Fruit fly (Drosophila melanogaster) whole organism, prepupa: ENCODE results near the gene Rcd2.

Source experiments
- CG10631 ChIP-seq: fragments of 200-800 bp; sonication (Bioruptor generic); optimal IDR thresholded peaks from 2 replicates; lab custom pipeline; 2016; ENCODE audit warnings: missing biosample characterization, missing genetic modification characterization
- CG10669 ChIP-seq: fragments of 200-800 bp; sonication (Bioruptor generic); optimal IDR thresholded peaks from 3 replicates; lab custom pipeline; 2018; ENCODE audit warnings: missing biosample characterization, mild to moderate bottlenecking, missing genetic modification characterization, moderate library complexity
- CG11762 ChIP-seq: fragments of 200-800 bp; sonication (Bioruptor generic); optimal IDR thresholded peaks from 3 replicates; lab custom pipeline; 2016; ENCODE audit warnings: missing biosample characterization, missing genetic modification characterization; ENCODE audit not compliant: insufficient read depth
- CG11902 ChIP-seq: fragments of 200-800 bp; sonication (Bioruptor generic); optimal IDR thresholded peaks from 3 replicates; lab custom pipeline; 2016; ENCODE audit warnings: missing biosample characterization, missing genetic modification characterization
- CG15336 ChIP-seq: fragments of 200-800 bp; sonication (Bioruptor generic); IDR thresholded peaks from 2 replicates; pipeline ENCODE4 v1.3.6; 2022; ENCODE audit warnings: missing biosample characterization, missing genetic modification characterization
- CG1621 ChIP-seq: fragments of 200-800 bp; sonication (Bioruptor generic); optimal IDR thresholded peaks from 3 replicates; lab custom pipeline; 2018; ENCODE audit warnings: missing biosample characterization, mild to moderate bottlenecking, missing genetic modification characterization
- CG3032 ChIP-seq: fragments of 200-800 bp; optimal IDR thresholded peaks from 2 replicates; lab custom pipeline; 2019; ENCODE audit warnings: missing biosample characterization, mild to moderate bottlenecking, missing genetic modification characterization, moderate library complexity
- CG31627 ChIP-seq: fragments of 200-800 bp; sonication (Bioruptor generic); optimal IDR thresholded peaks from 3 replicates; lab custom pipeline; 2016; ENCODE audit warnings: missing biosample characterization, missing genetic modification characterization
- CG32006 ChIP-seq: fragments of 200-800 bp; sonication (Bioruptor generic); optimal IDR thresholded peaks from 3 replicates; lab custom pipeline; 2017; ENCODE audit warnings: missing biosample characterization, mild to moderate bottlenecking, missing genetic modification characterization
- CG3919 ChIP-seq: fragments of 200-800 bp; sonication (Bioruptor generic); optimal IDR thresholded peaks from 3 replicates; lab custom pipeline; 2016; ENCODE audit warnings: missing biosample characterization, missing genetic modification characterization
- CG4318 ChIP-seq: fragments of 200-800 bp; sonication (Bioruptor generic); optimal IDR thresholded peaks from 3 replicates; lab custom pipeline; 2017; ENCODE audit warnings: missing biosample characterization, mild to moderate bottlenecking, missing genetic modification characterization
- CG6163 ChIP-seq: fragments of 200-800 bp; sonication (Bioruptor generic); IDR thresholded peaks from 3 replicates; pipeline ENCODE4 v1.3.6; 2022; ENCODE audit warnings: missing biosample characterization, missing genetic modification characterization
- CG6276 ChIP-seq: fragments of 200-800 bp; sonication (Bioruptor generic); optimal IDR thresholded peaks from 2 replicates; lab custom pipeline; 2017; ENCODE audit warnings: missing biosample characterization, mild to moderate bottlenecking, missing genetic modification characterization
- CG6808 ChIP-seq: fragments of 200-800 bp; sonication (Bioruptor generic); optimal IDR thresholded peaks from 3 replicates; lab custom pipeline; 2017; ENCODE audit warnings: missing biosample characterization, missing genetic modification characterization, mild to moderate bottlenecking, moderate library complexity, missing genetic modification reagents
- CG6854 ChIP-seq: fragments of 200-800 bp; sonication (Bioruptor generic); optimal IDR thresholded peaks from 2 replicates; lab custom pipeline; 2017; ENCODE audit warnings: missing biosample characterization, mild to moderate bottlenecking, missing genetic modification characterization
- CG7368 ChIP-seq: fragments of 200-800 bp; sonication (Bioruptor generic); optimal IDR thresholded peaks from 3 replicates; lab custom pipeline; 2016; ENCODE audit warnings: missing biosample characterization, missing genetic modification characterization
- CG8119 ChIP-seq: fragments of 200-800 bp; sonication (Bioruptor generic); IDR thresholded peaks from 3 replicates; pipeline ENCODE4 v1.3.6; 2022; ENCODE audit warnings: missing biosample characterization, missing genetic modification characterization
- CG8319 ChIP-seq: fragments of 200-800 bp; sonication (Bioruptor generic); optimal IDR thresholded peaks from 3 replicates; lab custom pipeline; 2016; ENCODE audit warnings: missing biosample characterization, missing genetic modification characterization
- CG8632 ChIP-seq: fragments of 200-800 bp; sonication (Bioruptor generic); optimal IDR thresholded peaks from 3 replicates; lab custom pipeline; 2016; ENCODE audit warnings: missing biosample characterization, missing genetic modification characterization
- CG9139 ChIP-seq: fragments of 200-800 bp; sonication (Bioruptor generic); optimal IDR thresholded peaks from 3 replicates; lab custom pipeline; 2017; ENCODE audit warnings: missing biosample characterization, mild to moderate bottlenecking, missing genetic modification characterization
- Eip75B ChIP-seq: fragments of 200-800 bp; sonication (Bioruptor generic); optimal IDR thresholded peaks from 3 replicates; lab custom pipeline; 2016; ENCODE audit warnings: missing biosample characterization, missing genetic modification characterization
- Eip78C ChIP-seq: fragments of 200-800 bp; sonication (Bioruptor generic); peaks from one replicate; lab custom pipeline; 2016; ENCODE audit warnings: missing biosample characterization, missing genetic modification characterization
- Eip93F ChIP-seq: fragments of 200-800 bp; sonication (Bioruptor generic); optimal IDR thresholded peaks from 2 replicates; lab custom pipeline; 2016; ENCODE audit warnings: missing biosample characterization, mild to moderate bottlenecking, missing genetic modification characterization
- Ets96B ChIP-seq: fragments of 200-800 bp; optimal IDR thresholded peaks from 2 replicates; lab custom pipeline; 2019; ENCODE audit warnings: missing biosample characterization, mild to moderate bottlenecking, missing genetic modification characterization, moderate library complexity
- Gug ChIP-seq: fragments of 200-800 bp; sonication (Bioruptor generic); IDR thresholded peaks from 2 replicates; pipeline ENCODE4 v1.3.6; 2022; ENCODE audit warnings: missing biosample characterization, missing genetic modification characterization
- Hr39 ChIP-seq: fragments of 200-800 bp; sonication (Bioruptor generic); optimal IDR thresholded peaks from 2 replicates; lab custom pipeline; 2016; ENCODE audit warnings: missing biosample characterization, missing genetic modification characterization
- Hr4 ChIP-seq: fragments of 200-800 bp; sonication (Bioruptor generic); optimal IDR thresholded peaks from 3 replicates; lab custom pipeline; 2016; ENCODE audit warnings: missing biosample characterization, missing genetic modification characterization
- Lpt ChIP-seq: fragments of 200-800 bp; sonication (Bioruptor generic); optimal IDR thresholded peaks from 3 replicates; lab custom pipeline; 2016; ENCODE audit warnings: missing biosample characterization, missing genetic modification characterization
- Met ChIP-seq: fragments of 200-800 bp; sonication (Bioruptor generic); optimal IDR thresholded peaks from 3 replicates; lab custom pipeline; 2016; ENCODE audit warnings: missing biosample characterization, missing genetic modification characterization
- OdsH ChIP-seq: fragments of 200-800 bp; sonication (Bioruptor generic); optimal IDR thresholded peaks from 3 replicates; lab custom pipeline; 2016; ENCODE audit warnings: missing biosample characterization, missing genetic modification characterization
- Smox ChIP-seq: fragments of 200-800 bp; sonication (Bioruptor generic); optimal IDR thresholded peaks from 3 replicates; lab custom pipeline; 2016; ENCODE audit warnings: missing biosample characterization, missing genetic modification characterization
- Sox14 ChIP-seq: fragments of 200-800 bp; sonication (Bioruptor generic); optimal IDR thresholded peaks from 3 replicates; lab custom pipeline; 2016; ENCODE audit warnings: missing biosample characterization, missing genetic modification characterization
- achi ChIP-seq: fragments of 200-800 bp; sonication (Bioruptor generic); optimal IDR thresholded peaks from 3 replicates; lab custom pipeline; 2016; ENCODE audit warnings: missing biosample characterization, missing genetic modification characterization
- acj6 ChIP-seq: fragments of 200-800 bp; sonication (Bioruptor generic); optimal IDR thresholded peaks from 3 replicates; lab custom pipeline; 2016; ENCODE audit warnings: missing biosample characterization, missing genetic modification characterization
- dac ChIP-seq: fragments of 200-800 bp; sonication (Bioruptor generic); optimal IDR thresholded peaks from 2 replicates; lab custom pipeline; 2017; ENCODE audit warnings: missing biosample characterization, mild to moderate bottlenecking, missing genetic modification characterization
- dsx ChIP-seq: fragments of 200-800 bp; optimal IDR thresholded peaks from 3 replicates; lab custom pipeline; 2019; ENCODE audit warnings: missing biosample characterization, mild to moderate bottlenecking, missing genetic modification characterization, moderate library complexity; ENCODE audit not compliant: poor library complexity, severe bottlenecking
- eg ChIP-seq: fragments of 200-800 bp; sonication (Bioruptor generic); IDR thresholded peaks from 3 replicates; pipeline ENCODE4 v1.3.6; 2022; ENCODE audit warnings: missing biosample characterization, missing genetic modification characterization
- esn ChIP-seq: fragments of 200-800 bp; sonication (Bioruptor generic); optimal IDR thresholded peaks from 2 replicates; lab custom pipeline; 2016; ENCODE audit warnings: missing biosample characterization, mild to moderate bottlenecking, missing genetic modification characterization, moderate library complexity
- fd59A ChIP-seq: fragments of 200-800 bp; sonication (Bioruptor generic); optimal IDR thresholded peaks from 2 replicates; lab custom pipeline; 2017; ENCODE audit warnings: missing biosample characterization, mild to moderate bottlenecking, missing genetic modification characterization, missing genetic modification reagents
- fd85E ChIP-seq: fragments of 200-800 bp; sonication (Bioruptor generic); optimal IDR thresholded peaks from 3 replicates; lab custom pipeline; 2016; ENCODE audit warnings: missing biosample characterization, missing genetic modification characterization
- net ChIP-seq: fragments of 200-800 bp; sonication (Bioruptor generic); optimal IDR thresholded peaks from 3 replicates; lab custom pipeline; 2016; ENCODE audit warnings: missing biosample characterization, missing genetic modification characterization
- pdm3 ChIP-seq: fragments of 200-800 bp; sonication (Bioruptor generic); optimal IDR thresholded peaks from 3 replicates; lab custom pipeline; 2016; ENCODE audit warnings: missing biosample characterization, missing genetic modification characterization
- salr ChIP-seq, 2 experiments: fragments of 200-800 bp; sonication (Bioruptor generic); optimal IDR thresholded peaks; 3 replicates each; lab custom pipeline; 2016 to 2018; ENCODE audit warnings: missing biosample characterization in 2 of 2, missing genetic modification characterization in 2 of 2, mild to moderate bottlenecking in 1 of 2
- spab ChIP-seq: fragments of 200-800 bp; sonication (Bioruptor generic); optimal IDR thresholded peaks from 2 replicates; lab custom pipeline; 2017; ENCODE audit warnings: missing biosample characterization, mild to moderate bottlenecking, missing genetic modification characterization, missing genetic modification reagents
- ss ChIP-seq, 2 experiments: fragments of 200-800 bp; sonication (Bioruptor generic); optimal IDR thresholded peaks; 2 replicates in 1 of 2; 3 replicates in 1 of 2; lab custom pipeline; 2017 to 2018; ENCODE audit warnings: mild to moderate bottlenecking in 2 of 2, missing biosample characterization in 2 of 2, missing genetic modification characterization in 2 of 2, moderate library complexity in 1 of 2
- svp ChIP-seq: fragments of 200-800 bp; sonication (Bioruptor generic); peaks from one replicate; lab custom pipeline; 2016; ENCODE audit warnings: missing biosample characterization, missing genetic modification characterization
- topi ChIP-seq: fragments of 200-800 bp; sonication (Bioruptor generic); optimal IDR thresholded peaks from 3 replicates; lab custom pipeline; 2016; ENCODE audit warnings: missing biosample characterization, missing genetic modification characterization

The Rcd2 gene

DNA sequence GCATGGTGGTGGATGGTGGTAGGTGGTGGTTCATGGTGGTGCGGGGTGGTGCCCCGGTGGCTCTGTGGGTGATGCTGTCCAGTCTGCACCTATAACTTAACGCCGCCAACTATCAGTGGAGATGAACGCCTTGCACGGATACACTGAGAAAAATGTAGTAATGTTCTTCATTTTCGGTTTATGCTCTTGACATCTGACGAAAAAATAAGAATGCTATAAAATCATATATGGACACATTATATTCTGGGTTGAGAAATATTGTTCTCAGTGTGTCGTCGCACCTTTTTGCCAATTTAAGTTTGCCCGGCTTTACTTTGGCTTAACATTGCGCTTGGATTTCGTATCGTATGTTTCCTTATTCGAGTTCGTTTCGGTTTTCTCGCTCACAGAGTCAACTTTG is 45.8 kb upstream of the Rcd2 start:
- TF ChIP-seq fd85E (GFP tag; lab: Kevin White, UChicago), result no peak
- peak; percentile 44 for TF ChIP-seq spab (GFP tag; lab: Kevin White, UChicago)
- peak; percentile 63 for TF ChIP-seq svp (GFP tag; lab: Kevin White, UChicago)
- TF ChIP-seq ss (GFP tag; optimal IDR thresholded peaks at IDR 0.05; lab: Kevin White, UChicago), result peak in 1 of 2 experiments; percentile 19
- TF ChIP-seq OdsH (GFP tag; lab: Kevin White, UChicago), result peak; percentile 36
- no peak for TF ChIP-seq Gug (GFP tag; lab: Robert Waterston, UW)
- TF ChIP-seq Sox14, result peak; percentile 34
- no peak for TF ChIP-seq CG7368 (GFP tag; lab: Kevin White, UChicago)
- TF ChIP-seq dsx (GFP tag; lab: Kevin White, UChicago), result no peak
- peak; percentile 24 for TF ChIP-seq pdm3
- TF ChIP-seq CG6808 (GFP tag; lab: Kevin White, UChicago), result peak; percentile 44
- TF ChIP-seq Met (GFP tag; lab: Kevin White, UChicago), result peak; percentile 40
- no peak for TF ChIP-seq Eip93F
- TF ChIP-seq CG11762 (GFP tag; lab: Kevin White, UChicago), result no peak
- TF ChIP-seq Lpt (GFP tag; lab: Kevin White, UChicago), result no peak
- TF ChIP-seq fd59A (GFP tag; lab: Kevin White, UChicago), result peak; percentile 18
- peak; percentile 16 for TF ChIP-seq Smox (GFP tag; lab: Kevin White, UChicago)
- peak; percentile 5 for TF ChIP-seq net (GFP tag; lab: Kevin White, UChicago)
- TF ChIP-seq topi, result peak; percentile 31
- TF ChIP-seq CG31627, result peak; percentile 23
- peak; percentile 76 for TF ChIP-seq Eip78C
- TF ChIP-seq CG32006 (GFP tag; lab: Kevin White, UChicago), result peak; percentile 49
- TF ChIP-seq Ets96B (tag; lab: Kevin White, UChicago), result peak; percentile 56
- peak; percentile 41 for TF ChIP-seq Hr4
- no peak for TF ChIP-seq CG8319
- TF ChIP-seq esn (GFP tag; lab: Kevin White, UChicago), result peak; percentile 30
- TF ChIP-seq CG10631 (GFP tag; lab: Kevin White, UChicago), result peak; percentile 31
- TF ChIP-seq CG6163, result peak; percentile 45
- peak; percentile 5 for TF ChIP-seq Hr39
- no peak for TF ChIP-seq CG9139 (GFP tag; lab: Kevin White, UChicago)
- peak; percentile 46 for TF ChIP-seq CG10669 (GFP tag; lab: Kevin White, UChicago)
- no peak for TF ChIP-seq dac (GFP tag; lab: Kevin White, UChicago)
- TF ChIP-seq CG11902 (GFP tag; lab: Kevin White, UChicago), result no peak
- peak; percentile 29 for TF ChIP-seq CG4318 (GFP tag; lab: Kevin White, UChicago)
- peak; percentile 43; the same call in 1 of the 2 replicates for TF ChIP-seq CG15336 (GFP tag; lab: Robert Waterston, UW)
- TF ChIP-seq CG1621 (tag; lab: Kevin White, UChicago), result peak; percentile 39
- peak; percentile 36 for TF ChIP-seq CG3919 (GFP tag; lab: Kevin White, UChicago)
- peak; percentile 2 for TF ChIP-seq CG6276 (GFP tag; lab: Kevin White, UChicago)
- TF ChIP-seq CG6854 (GFP tag; lab: Kevin White, UChicago), result no peak
- TF ChIP-seq Eip75B, result peak; percentile 23
- peak in 1 of 2 experiments; percentile 25 for TF ChIP-seq salr (GFP tag; optimal IDR thresholded peaks at IDR 0.05; lab: Kevin White, UChicago)
- TF ChIP-seq CG3032 (tag; lab: Kevin White, UChicago), result peak; percentile 34
- peak; percentile 38 for TF ChIP-seq acj6 (GFP tag; lab: Kevin White, UChicago)
- TF ChIP-seq eg (GFP tag; lab: Robert Waterston, UW), result peak; percentile 56; the same call in 1 of the 3 replicates
- TF ChIP-seq CG8119 (GFP tag; lab: Robert Waterston, UW), result 0 out of 3 replicates have a peak, but pooled peaks have one; percentile 29
- TF ChIP-seq CG8632 (GFP tag; lab: Kevin White, UChicago), result peak; percentile 3
- peak; percentile 34 for TF ChIP-seq achi
